Worm (Caenorhabditis elegans) whole organism, young adult: ENCODE measurements around the gene M03F8.7.

Experiments used
- B0019.2 ChIP-seq: fragments of 200-800 bp; sonication (Bioruptor generic); conservative IDR thresholded peaks from 2 replicates; pipeline ENCODE4 v1.3.6; 2022; ENCODE audit warnings: missing genetic modification reagents, missing genetic modification characterization, missing compliant biosample characterization
- D2030.7 ChIP-seq: fragments of 200-800 bp; sonication (Bioruptor generic); IDR thresholded peaks from 2 replicates; pipeline ENCODE4 v1.3.6; 2022; ENCODE audit warnings: missing genetic modification reagents, missing genetic modification characterization, missing compliant biosample characterization
- F57C9.4 ChIP-seq: sonication (generic microtip); optimal IDR thresholded peaks from 2 replicates; lab custom pipeline; 2017; ENCODE audit warnings: mild to moderate bottlenecking, missing genetic modification characterization, missing compliant biosample characterization
- K12H6.12 ChIP-seq: fragments of 200-800 bp; sonication (Bioruptor generic); optimal IDR thresholded peaks from 2 replicates; lab custom pipeline; 2018; ENCODE audit warnings: mild to moderate bottlenecking, missing genetic modification characterization, missing compliant biosample characterization
- T07F8.4 ChIP-seq: sonication (generic microtip); optimal IDR thresholded peaks from 2 replicates; lab custom pipeline; 2016; ENCODE audit warnings: mild to moderate bottlenecking, missing genetic modification characterization, moderate library complexity, missing compliant biosample characterization
- Y53G8AR.9 ChIP-seq: fragments of 200-800 bp; sonication (Bioruptor generic); conservative IDR thresholded peaks from 2 replicates; pipeline ENCODE4 v1.3.6; 2022; ENCODE audit warnings: missing genetic modification reagents, missing genetic modification characterization, missing compliant biosample characterization
- ZK185.1 ChIP-seq: sonication (generic microtip); optimal IDR thresholded peaks from 2 replicates; lab custom pipeline; 2016; ENCODE audit warnings: mild to moderate bottlenecking, missing genetic modification characterization, missing compliant biosample characterization; ENCODE audit not compliant: poor library complexity, severe bottlenecking
- ama-1 ChIP-seq, 3 experiments: fragments of 150-350 bp in 1 of 3; sonication (generic microtip) in 2 of 3; optimal IDR thresholded peaks; 2 replicates each; lab custom pipeline; 2014 to 2018; ENCODE audit warnings: missing biosample characterization in 2 of 3, missing genetic modification characterization in 2 of 3, missing genetic modification reagents in 2 of 3
- attf-6 ChIP-seq: fragments of 200-800 bp; sonication (Bioruptor generic); IDR thresholded peaks from 2 replicates; pipeline ENCODE4 v1.3.6; 2022; ENCODE audit warnings: missing genetic modification reagents, missing genetic modification characterization, missing compliant biosample characterization
- bed-1 ChIP-seq: fragments of 200-800 bp; sonication (Bioruptor generic); IDR thresholded peaks from 2 replicates; pipeline ENCODE4 v1.3.6; 2022; ENCODE audit warnings: missing genetic modification reagents, missing genetic modification characterization, missing compliant biosample characterization
- bed-2 ChIP-seq: fragments of 200-800 bp; sonication (Bioruptor generic); IDR thresholded peaks from 2 replicates; pipeline ENCODE4 v1.3.6; 2022; ENCODE audit warnings: missing genetic modification reagents, missing genetic modification characterization, missing compliant biosample characterization
- ccch-3 ChIP-seq: fragments of 200-800 bp; sonication (Bioruptor generic); optimal IDR thresholded peaks from 2 replicates; lab custom pipeline; 2018; ENCODE audit warnings: mild to moderate bottlenecking, missing genetic modification characterization, missing compliant biosample characterization
- ceh-100 ChIP-seq: fragments of 200-800 bp; sonication (Bioruptor generic); IDR thresholded peaks from 2 replicates; pipeline ENCODE4 v1.3.6; 2022; ENCODE audit warnings: missing genetic modification reagents, missing genetic modification characterization, missing compliant biosample characterization
- ceh-27 ChIP-seq: fragments of 200-800 bp; sonication (Bioruptor generic); optimal IDR thresholded peaks from 2 replicates; lab custom pipeline; 2018; ENCODE audit warnings: mild to moderate bottlenecking, missing genetic modification characterization, moderate library complexity, missing compliant biosample characterization
- ceh-58 ChIP-seq: fragments of 200-800 bp; sonication (Bioruptor generic); IDR thresholded peaks from 2 replicates; pipeline ENCODE4 v1.3.6; 2022; ENCODE audit warnings: missing genetic modification characterization, missing compliant biosample characterization
- ceh-91 ChIP-seq: fragments of 200-800 bp; sonication (Bioruptor generic); IDR thresholded peaks from 2 replicates; pipeline ENCODE4 v1.3.6; 2022; ENCODE audit warnings: missing genetic modification reagents, missing genetic modification characterization, missing compliant biosample characterization
- dox-1 ChIP-seq: fragments of 200-800 bp; sonication (Bioruptor generic); IDR thresholded peaks from 2 replicates; pipeline ENCODE4 v1.3.6; 2022; ENCODE audit warnings: missing genetic modification reagents, missing genetic modification characterization, missing compliant biosample characterization
- egrh-3 ChIP-seq: fragments of 200-800 bp; sonication (Bioruptor generic); IDR thresholded peaks from 2 replicates; pipeline ENCODE4 v1.3.6; 2022; ENCODE audit warnings: missing genetic modification reagents, missing genetic modification characterization, missing compliant biosample characterization
- ekl-4 ChIP-seq: fragments of 200-800 bp; sonication (Bioruptor generic); IDR thresholded peaks from 2 replicates; pipeline ENCODE4 v1.3.6; 2022; ENCODE audit warnings: missing genetic modification reagents, missing genetic modification characterization, missing compliant biosample characterization
- ets-4 ChIP-seq: fragments of 200-800 bp; sonication (Bioruptor generic); optimal IDR thresholded peaks from 2 replicates; lab custom pipeline; 2018; ENCODE audit warnings: mild to moderate bottlenecking, missing genetic modification characterization, missing compliant biosample characterization
- hlh-26 ChIP-seq: fragments of 200-800 bp; sonication (Bioruptor generic); conservative IDR thresholded peaks from 2 replicates; pipeline ENCODE4 v1.3.6; 2022; ENCODE audit warnings: missing genetic modification reagents, missing genetic modification characterization, missing compliant biosample characterization
- hmg-20 ChIP-seq: fragments of 200-800 bp; sonication (Bioruptor generic); IDR thresholded peaks from 2 replicates; pipeline ENCODE4 v1.3.6; 2022; ENCODE audit warnings: missing genetic modification reagents, missing genetic modification characterization, missing compliant biosample characterization
- hrde-1 ChIP-seq: sonication (generic microtip); optimal IDR thresholded peaks from 2 replicates; lab custom pipeline; 2016; ENCODE audit warnings: missing genetic modification characterization, mild to moderate bottlenecking, missing compliant biosample characterization, moderate library complexity, missing genotype, missing genetic modification reagents, borderline replicate concordance
- lag-1 ChIP-seq: fragments of 200-800 bp; sonication (Bioruptor generic); IDR thresholded peaks from 2 replicates; pipeline ENCODE4 v1.3.6; 2022; ENCODE audit warnings: missing genetic modification reagents, missing genetic modification characterization, missing compliant biosample characterization
- let-526 ChIP-seq: fragments of 200-800 bp; sonication (Bioruptor generic); IDR thresholded peaks from 2 replicates; pipeline ENCODE4 v1.3.6; 2022; ENCODE audit warnings: missing genetic modification reagents, missing genetic modification characterization, missing compliant biosample characterization
- lin-26 ChIP-seq: fragments of 200-800 bp; sonication (Bioruptor generic); IDR thresholded peaks from 2 replicates; pipeline ENCODE4 v1.3.6; 2022; ENCODE audit warnings: missing genetic modification reagents, missing genetic modification characterization, missing compliant biosample characterization
- lin-54 ChIP-seq: fragments of 200-800 bp; sonication (Bioruptor generic); optimal IDR thresholded peaks from 2 replicates; lab custom pipeline; 2018; ENCODE audit warnings: mild to moderate bottlenecking, missing genetic modification characterization, missing compliant biosample characterization
- madf-10 ChIP-seq: sonication (generic microtip); optimal IDR thresholded peaks from 2 replicates; lab custom pipeline; 2016; ENCODE audit warnings: mild to moderate bottlenecking, missing genetic modification characterization, missing compliant biosample characterization
- madf-3 ChIP-seq: fragments of 200-800 bp; sonication (Bioruptor generic); IDR thresholded peaks from 2 replicates; pipeline ENCODE4 v1.3.6; 2022; ENCODE audit warnings: missing genetic modification reagents, missing genetic modification characterization, missing compliant biosample characterization
- madf-8 ChIP-seq: fragments of 200-800 bp; sonication (Bioruptor generic); conservative IDR thresholded peaks from 2 replicates; pipeline ENCODE4 v1.3.6; 2022; ENCODE audit warnings: missing genetic modification reagents, missing genetic modification characterization, missing compliant biosample characterization
- mcd-1 ChIP-seq: fragments of 200-800 bp; sonication (Bioruptor generic); IDR thresholded peaks from 2 replicates; pipeline ENCODE4 v1.3.6; 2022; ENCODE audit warnings: missing genetic modification reagents, missing genetic modification characterization, missing compliant biosample characterization
- mes-4 ChIP-seq: sonication (generic microtip); optimal IDR thresholded peaks from 2 replicates; lab custom pipeline; 2016; ENCODE audit warnings: missing genotype, missing genetic modification characterization, missing compliant biosample characterization
- mxl-1 ChIP-seq: sonication (generic microtip); optimal IDR thresholded peaks from 2 replicates; lab custom pipeline; 2016; ENCODE audit warnings: missing genetic modification characterization, missing compliant biosample characterization
- nfya-1 ChIP-seq: sonication (generic microtip); optimal IDR thresholded peaks from 2 replicates; lab custom pipeline; 2017; ENCODE audit warnings: antibody characterized with exemption, missing compliant biosample characterization, missing genetic modification characterization, borderline replicate concordance; ENCODE audit not compliant: insufficient read depth
- nhr-80 ChIP-seq: sonication (generic microtip); optimal IDR thresholded peaks from 2 replicates; lab custom pipeline; 2016; ENCODE audit warnings: missing genetic modification characterization, missing compliant biosample characterization
- nhr-90 ChIP-seq: sonication (generic microtip); optimal IDR thresholded peaks from 2 replicates; lab custom pipeline; 2016; ENCODE audit warnings: missing genotype, mild to moderate bottlenecking, missing genetic modification characterization, missing compliant biosample characterization
- pbrm-1 ChIP-seq: fragments of 200-800 bp; sonication (Bioruptor generic); IDR thresholded peaks from 2 replicates; pipeline ENCODE4 v1.3.6; 2022; ENCODE audit warnings: missing genetic modification reagents, missing genetic modification characterization, missing compliant biosample characterization
- rcor-1 ChIP-seq: fragments of 200-800 bp; sonication (Bioruptor generic); IDR thresholded peaks from 2 replicates; pipeline ENCODE4 v1.3.6; 2022; ENCODE audit warnings: missing genetic modification reagents, missing genetic modification characterization, missing compliant biosample characterization
- sdz-38 ChIP-seq: sonication (generic microtip); optimal IDR thresholded peaks from 2 replicates; lab custom pipeline; 2016; ENCODE audit warnings: missing genotype, missing genetic modification characterization, missing compliant biosample characterization
- sea-2 ChIP-seq: fragments of 200-800 bp; sonication (Bioruptor generic); IDR thresholded peaks from 2 replicates; pipeline ENCODE4 v1.3.6; 2022; ENCODE audit warnings: missing genetic modification characterization, missing compliant biosample characterization
- sptf-2 ChIP-seq: fragments of 200-800 bp; sonication (Bioruptor generic); optimal IDR thresholded peaks from 2 replicates; lab custom pipeline; 2018; ENCODE audit warnings: mild to moderate bottlenecking, missing genetic modification characterization, missing compliant biosample characterization
- tbp1 ChIP-seq: fragments of 200-800 bp; sonication (Bioruptor generic); optimal IDR thresholded peaks from 2 replicates; lab custom pipeline; 2018; ENCODE audit warnings: mild to moderate bottlenecking, missing genetic modification characterization, missing compliant biosample characterization
- unc-130 ChIP-seq: sonication (generic microtip); optimal IDR thresholded peaks from 2 replicates; lab custom pipeline; 2016; ENCODE audit warnings: missing genetic modification reagents, missing genetic modification characterization, missing compliant biosample characterization
- xnd-1 ChIP-seq: sonication (generic microtip); optimal IDR thresholded peaks from 2 replicates; lab custom pipeline; 2016; ENCODE audit warnings: missing genotype, missing genetic modification reagents, missing genetic modification characterization, missing compliant biosample characterization
- zfh-2 ChIP-seq: fragments of 200-800 bp; sonication (Bioruptor generic); conservative IDR thresholded peaks from 2 replicates; pipeline ENCODE4 v1.3.6; 2022; ENCODE audit warnings: missing genetic modification reagents, missing genetic modification characterization, missing compliant biosample characterization
- zim-3 ChIP-seq: sonication (generic microtip); optimal IDR thresholded peaks from 2 replicates; lab custom pipeline; 2017; ENCODE audit warnings: mild to moderate bottlenecking, missing genetic modification characterization, moderate library complexity, missing compliant biosample characterization
- ztf-18 ChIP-seq: sonication (generic microtip); optimal IDR thresholded peaks from 2 replicates; lab custom pipeline; 2016; ENCODE audit warnings: missing genotype, mild to moderate bottlenecking, missing genetic modification characterization, missing compliant biosample characterization
- ztf-26 ChIP-seq: sonication (generic microtip); optimal IDR thresholded peaks from 2 replicates; lab custom pipeline; 2017; ENCODE audit warnings: missing genetic modification characterization, missing compliant biosample characterization
- ztf-6 ChIP-seq: fragments of 200-800 bp; sonication (Bioruptor generic); IDR thresholded peaks from 2 replicates; pipeline ENCODE4 v1.3.6; 2022; ENCODE audit warnings: missing genetic modification reagents, missing genetic modification characterization, missing compliant biosample characterization

Gene M03F8.7

DNA sequence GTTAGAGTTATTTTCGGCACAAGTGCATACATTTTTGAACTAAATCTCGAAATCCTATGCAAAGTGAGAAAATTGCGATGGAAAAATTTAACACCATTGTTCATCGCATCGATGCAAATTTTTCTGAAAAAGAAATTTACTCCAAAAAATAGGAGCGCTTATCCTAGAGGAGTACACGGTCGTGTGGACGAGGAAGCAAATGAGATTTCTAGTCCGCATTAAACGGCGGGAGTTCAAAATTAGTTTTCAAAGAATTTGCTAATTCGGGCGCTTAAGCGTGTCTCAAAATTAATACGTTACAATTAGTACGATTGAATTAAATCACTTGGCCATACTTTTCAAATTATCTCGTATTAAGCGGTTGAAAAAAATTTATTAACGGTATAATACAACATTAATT is 19.0 kb upstream of the M03F8.7 start, which contains the start of gene lrpr-1 (continued):
- peak; percentile 53; the same call in 1 of the 2 replicates for TF ChIP-seq hmg-20 (GFP tag; lab: Robert Waterston, UW)
- TF ChIP-seq unc-130 (GFP tag; lab: Kevin White, UChicago) = peak; percentile 95
- TF ChIP-seq ztf-26 (tag; lab: Kevin White, UChicago) = no peak
- TF ChIP-seq rcor-1 (GFP tag; lab: Robert Waterston, UW) = peak; percentile 67
- TF ChIP-seq ceh-27 (GFP tag; lab: Kevin White, UChicago) = peak; percentile 89
- TF ChIP-seq madf-3 (GFP tag; lab: Robert Waterston, UW) = peak; percentile 87
- TF ChIP-seq mes-4 = no peak
- peak; percentile 67 for TF ChIP-seq ceh-100 (GFP tag; lab: Robert Waterston, UW)
- TF ChIP-seq mxl-1 = no peak
- TF ChIP-seq xnd-1 (tag; lab: Kevin White, UChicago) = peak; percentile 65
- TF ChIP-seq nfya-1 (tag; lab: Kevin White, UChicago) = no peak
- peak; percentile 14 for TF ChIP-seq F57C9.4 (tag; lab: Kevin White, UChicago)
- 0 out of 2 replicates have a peak, but pooled peaks have one; percentile 56 for TF ChIP-seq let-526 (GFP tag; lab: Robert Waterston, UW)
- no peak for TF ChIP-seq lin-26 (GFP tag; lab: Robert Waterston, UW)
- TF ChIP-seq K12H6.12 (tag; lab: Kevin White, UChicago) = peak; percentile 80
- no peak for TF ChIP-seq ztf-6 (GFP tag; lab: Robert Waterston, UW)
- peak; percentile 96 for TF ChIP-seq ZK185.1 (tag; lab: Kevin White, UChicago)
- TF ChIP-seq D2030.7 (GFP tag; lab: Robert Waterston, UW) = no peak
- no peak for TF ChIP-seq nhr-80
- no peak for TF ChIP-seq dox-1
- TF ChIP-seq bed-2 (GFP tag; lab: Robert Waterston, UW) = peak; percentile 88
- TF ChIP-seq madf-8 (GFP tag; lab: Robert Waterston, UW) = peak; percentile 74
- TF ChIP-seq nhr-90 = no peak
- TF ChIP-seq hlh-26 (GFP tag; lab: Robert Waterston, UW) = no peak
- no peak for TF ChIP-seq ama-1 (optimal IDR thresholded peaks at IDR 0.05; lab: Kevin White, UChicago)
- no peak for TF ChIP-seq ama-1 (GFP tag; optimal IDR thresholded peaks at IDR 0.05; lab: Kevin White, UChicago)
- 0 out of 2 replicates have a peak, but pooled peaks have one; percentile 44 for TF ChIP-seq pbrm-1
- peak; percentile 65 for TF ChIP-seq madf-10 (tag; lab: Kevin White, UChicago)
- TF ChIP-seq hrde-1 (tag; lab: Kevin White, UChicago) = peak; percentile 60
- peak; percentile 73 for TF ChIP-seq ekl-4
- no peak for TF ChIP-seq Y53G8AR.9 (GFP tag; lab: Robert Waterston, UW)
- TF ChIP-seq ets-4 (GFP tag; lab: Kevin White, UChicago) = no peak
- peak; percentile 28 for TF ChIP-seq ztf-18 (tag; lab: Kevin White, UChicago)
- peak; percentile 87 for TF ChIP-seq zim-3
- TF ChIP-seq egrh-3 = no peak
- TF ChIP-seq tbp1 (GFP tag; lab: Kevin White, UChicago) = no peak
- no peak for TF ChIP-seq zfh-2
- 0 out of 2 replicates have a peak, but pooled peaks have one; percentile 34 for TF ChIP-seq sea-2 (GFP tag; lab: Robert Waterston, UW)
- no peak for TF ChIP-seq T07F8.4 (tag; lab: Kevin White, UChicago)
- TF ChIP-seq lin-54 = peak; percentile 99
- no peak for TF ChIP-seq lag-1
- no peak for TF ChIP-seq B0019.2 (GFP tag; lab: Robert Waterston, UW)
- peak; percentile 52 for TF ChIP-seq ceh-91
- no peak for TF ChIP-seq attf-6 (GFP tag; lab: Robert Waterston, UW)
- no peak for TF ChIP-seq sptf-2 (GFP tag; lab: Kevin White, UChicago)
- TF ChIP-seq bed-1 (GFP tag; lab: Robert Waterston, UW) = no peak
- peak; percentile 73 for TF ChIP-seq ccch-3 (GFP tag; lab: Kevin White, UChicago)
- TF ChIP-seq ceh-58 = no peak
- no peak for TF ChIP-seq sdz-38
- TF ChIP-seq mcd-1 (GFP tag; lab: Robert Waterston, UW) = no peak; the same call in 1 of the 2 replicates
